Fruit fly (Drosophila melanogaster) whole organism, wandering third instar larva: Measurements from ENCODE around the gene AnxB9.
A peak's percentile ranks its signal among the peaks of the same experiment; 100 is the strongest.

Source experiments
- Abd-B ChIP-seq: fragments of >200 bp; optimal IDR thresholded peaks from 2 replicates; lab custom pipeline; 2017; ENCODE audit warnings: missing biosample characterization, missing genetic modification characterization
- CG32264 ChIP-seq: fragments of 200-800 bp; sonication (Bioruptor generic); optimal IDR thresholded peaks from 2 replicates; lab custom pipeline; 2016; ENCODE audit warnings: missing biosample characterization, missing genetic modification characterization
- CG9705 ChIP-seq: fragments of 200-800 bp; sonication (Bioruptor generic); optimal IDR thresholded peaks from 2 replicates; lab custom pipeline; 2018; ENCODE audit warnings: missing biosample characterization, mild to moderate bottlenecking, missing genetic modification characterization
- CrebA ChIP-seq: fragments of 200-800 bp; sonication (Bioruptor generic); optimal IDR thresholded peaks from 2 replicates; lab custom pipeline; 2016; ENCODE audit warnings: missing biosample characterization, mild to moderate bottlenecking, missing genetic modification characterization, borderline replicate concordance
- Dfd ChIP-seq: fragments of >200 bp; optimal IDR thresholded peaks from 2 replicates; lab custom pipeline; 2017; ENCODE audit warnings: missing biosample characterization, missing genetic modification characterization
- Dif ChIP-seq: fragments of 200-275, 200-300 bp; sonication (Bioruptor generic); optimal IDR thresholded peaks from 2 replicates; lab custom pipeline; 2018; ENCODE audit warnings: missing biosample characterization, missing genetic modification characterization; ENCODE audit not compliant: partially characterized antibody
- GATAd ChIP-seq: sonication (Bioruptor generic); optimal IDR thresholded peaks from 2 replicates; lab custom pipeline; 2016; ENCODE audit warnings: missing biosample characterization, missing genetic modification characterization
- HLH106 ChIP-seq: fragments of 200-800 bp; optimal IDR thresholded peaks from 3 replicates; lab custom pipeline; 2019; ENCODE audit warnings: missing biosample characterization, mild to moderate bottlenecking, missing genetic modification characterization, moderate library complexity
- Hnf4 ChIP-seq: fragments of 200-800 bp; sonication (Bioruptor generic); optimal IDR thresholded peaks from 2 replicates; lab custom pipeline; 2016; ENCODE audit warnings: missing biosample characterization, mild to moderate bottlenecking, missing genetic modification characterization
- Hr78 ChIP-seq: fragments of >200 bp; optimal IDR thresholded peaks from 2 replicates; lab custom pipeline; 2017; ENCODE audit warnings: missing biosample characterization, missing genetic modification characterization
- Hr83 ChIP-seq: fragments of 200-300 bp; sonication (Bioruptor generic); optimal IDR thresholded peaks from 2 replicates; lab custom pipeline; 2016; ENCODE audit warnings: missing biosample characterization, mild to moderate bottlenecking, missing genetic modification characterization, moderate library complexity; ENCODE audit not compliant: poor library complexity, severe bottlenecking
- Jra ChIP-seq: sonication (Bioruptor generic); optimal IDR thresholded peaks from 2 replicates; lab custom pipeline; 2016; ENCODE audit warnings: missing biosample characterization, missing genetic modification characterization
- Mio ChIP-seq: sonication (Bioruptor generic); optimal IDR thresholded peaks from 2 replicates; lab custom pipeline; 2016; ENCODE audit warnings: missing biosample characterization, missing genetic modification characterization
- Myc ChIP-seq: fragments of >200 bp; optimal IDR thresholded peaks from 2 replicates; lab custom pipeline; 2017
- N ChIP-seq: fragments of >200 bp; optimal IDR thresholded peaks from 2 replicates; lab custom pipeline; 2018; ENCODE audit warnings: missing biosample characterization, missing external identifiers, missing genetic modification characterization
- OdsH ChIP-seq: fragments of 200-800 bp; sonication (Bioruptor generic); optimal IDR thresholded peaks from 2 replicates; lab custom pipeline; 2016; ENCODE audit warnings: missing biosample characterization, mild to moderate bottlenecking, missing genetic modification characterization
- Rel ChIP-seq, 2 experiments: fragments of 200-800 bp; sonication (Bioruptor generic) in 1 of 2; optimal IDR thresholded peaks; 2 replicates in 1 of 2; 3 replicates in 1 of 2; lab custom pipeline; 2016 to 2019; ENCODE audit warnings: mild to moderate bottlenecking in 2 of 2, missing biosample characterization in 2 of 2, missing genetic modification characterization in 2 of 2, moderate library complexity in 1 of 2
- Sp1 ChIP-seq: fragments of 200-800 bp; sonication (Bioruptor generic); optimal IDR thresholded peaks from 3 replicates; lab custom pipeline; 2019; ENCODE audit warnings: missing biosample characterization, mild to moderate bottlenecking, missing genetic modification characterization, moderate library complexity
- Vsx2 ChIP-seq: fragments of 200-300, 225-300 bp; sonication (Bioruptor generic); optimal IDR thresholded peaks from 2 replicates; lab custom pipeline; 2018; ENCODE audit warnings: missing biosample characterization, missing genetic modification characterization; ENCODE audit not compliant: partially characterized antibody
- br ChIP-seq: fragments of 200-800 bp; sonication (Bioruptor generic); optimal IDR thresholded peaks from 2 replicates; lab custom pipeline; 2016; ENCODE audit warnings: missing biosample characterization, missing genetic modification characterization
- brk ChIP-seq: fragments of 200-800 bp; sonication (Bioruptor generic); optimal IDR thresholded peaks from 2 replicates; lab custom pipeline; 2016; ENCODE audit warnings: missing biosample characterization, mild to moderate bottlenecking, missing genetic modification characterization
- dl ChIP-seq, 2 experiments: fragments of 175-275, 200-275 bp in 1 of 2; fragments of 200-275 bp in 1 of 2; sonication (Bioruptor generic); optimal IDR thresholded peaks; lab custom pipeline; 2018; ENCODE audit warnings: mild to moderate bottlenecking in 2 of 2, missing biosample characterization in 2 of 2, missing genetic modification characterization in 2 of 2, moderate library complexity in 2 of 2; ENCODE audit not compliant: partially characterized antibody in 2 of 2, insufficient read depth in 1 of 2
- dmrt93B ChIP-seq: fragments of 200-800 bp; sonication (Bioruptor generic); optimal IDR thresholded peaks from 2 replicates; lab custom pipeline; 2018; ENCODE audit warnings: missing biosample characterization, mild to moderate bottlenecking, missing genetic modification characterization
- dsf ChIP-seq: sonication (Bioruptor generic); optimal IDR thresholded peaks from 2 replicates; lab custom pipeline; 2016; ENCODE audit warnings: missing biosample characterization, missing genetic modification characterization, borderline replicate concordance
- ey ChIP-seq: fragments of 200-800 bp; sonication (Bioruptor generic); optimal IDR thresholded peaks from 2 replicates; lab custom pipeline; 2016; ENCODE audit warnings: missing biosample characterization, missing genetic modification characterization
- foxo ChIP-seq, 2 experiments: fragments of 200-800 bp; sonication (Bioruptor generic); optimal IDR thresholded peaks; 2 replicates in 1 of 2; 3 replicates in 1 of 2; lab custom pipeline; 2016 to 2017; ENCODE audit warnings: missing biosample characterization in 2 of 2, missing genetic modification characterization in 2 of 2
- fru ChIP-seq: fragments of 200-800 bp; sonication (Bioruptor generic); optimal IDR thresholded peaks from 3 replicates; lab custom pipeline; 2016; ENCODE audit warnings: missing biosample characterization, mild to moderate bottlenecking, missing genetic modification characterization
- h ChIP-seq: fragments of 200-800 bp; sonication (Bioruptor generic); optimal IDR thresholded peaks from 3 replicates; lab custom pipeline; 2016; ENCODE audit warnings: missing biosample characterization, mild to moderate bottlenecking, missing genetic modification characterization
- jim ChIP-seq: fragments of 175-275, 200-325 bp; sonication (Bioruptor generic); optimal IDR thresholded peaks from 2 replicates; lab custom pipeline; 2016; ENCODE audit warnings: missing biosample characterization, mild to moderate bottlenecking, missing genetic modification characterization
- lola ChIP-seq: fragments of >200 bp; optimal IDR thresholded peaks from 2 replicates; lab custom pipeline; 2017; ENCODE audit warnings: missing biosample characterization, missing genetic modification characterization
- pan ChIP-seq: fragments of >200 bp; optimal IDR thresholded peaks from 2 replicates; lab custom pipeline; 2017
- psq ChIP-seq: fragments of 200-800 bp; sonication (Bioruptor generic); optimal IDR thresholded peaks from 3 replicates; lab custom pipeline; 2017; ENCODE audit warnings: missing biosample characterization, mild to moderate bottlenecking, missing genetic modification characterization, moderate library complexity
- rgr ChIP-seq: fragments of 200-800 bp; sonication (Bioruptor generic); optimal IDR thresholded peaks from 3 replicates; lab custom pipeline; 2016; ENCODE audit warnings: missing biosample characterization, mild to moderate bottlenecking, missing genetic modification characterization
- sage ChIP-seq: fragments of 200-800 bp; sonication (Bioruptor generic); optimal IDR thresholded peaks from 2 replicates; lab custom pipeline; 2016; ENCODE audit warnings: missing biosample characterization, mild to moderate bottlenecking, missing genetic modification characterization
- sv ChIP-seq: fragments of 200-800 bp; sonication (Bioruptor generic); optimal IDR thresholded peaks from 3 replicates; lab custom pipeline; 2016; ENCODE audit warnings: missing biosample characterization, missing genetic modification characterization
- tai ChIP-seq: sonication (Bioruptor generic); optimal IDR thresholded peaks from 2 replicates; lab custom pipeline; 2016; ENCODE audit warnings: missing biosample characterization, missing genetic modification characterization
- usp ChIP-seq: fragments of >200 bp; optimal IDR thresholded peaks from 2 replicates; lab custom pipeline; 2017; ENCODE audit warnings: missing biosample characterization, missing genetic modification characterization
- woc ChIP-seq: sonication (Bioruptor generic); optimal IDR thresholded peaks from 2 replicates; lab custom pipeline; 2016; ENCODE audit warnings: missing biosample characterization, mild to moderate bottlenecking, missing genetic modification characterization

Gene AnxB9

DNA sequence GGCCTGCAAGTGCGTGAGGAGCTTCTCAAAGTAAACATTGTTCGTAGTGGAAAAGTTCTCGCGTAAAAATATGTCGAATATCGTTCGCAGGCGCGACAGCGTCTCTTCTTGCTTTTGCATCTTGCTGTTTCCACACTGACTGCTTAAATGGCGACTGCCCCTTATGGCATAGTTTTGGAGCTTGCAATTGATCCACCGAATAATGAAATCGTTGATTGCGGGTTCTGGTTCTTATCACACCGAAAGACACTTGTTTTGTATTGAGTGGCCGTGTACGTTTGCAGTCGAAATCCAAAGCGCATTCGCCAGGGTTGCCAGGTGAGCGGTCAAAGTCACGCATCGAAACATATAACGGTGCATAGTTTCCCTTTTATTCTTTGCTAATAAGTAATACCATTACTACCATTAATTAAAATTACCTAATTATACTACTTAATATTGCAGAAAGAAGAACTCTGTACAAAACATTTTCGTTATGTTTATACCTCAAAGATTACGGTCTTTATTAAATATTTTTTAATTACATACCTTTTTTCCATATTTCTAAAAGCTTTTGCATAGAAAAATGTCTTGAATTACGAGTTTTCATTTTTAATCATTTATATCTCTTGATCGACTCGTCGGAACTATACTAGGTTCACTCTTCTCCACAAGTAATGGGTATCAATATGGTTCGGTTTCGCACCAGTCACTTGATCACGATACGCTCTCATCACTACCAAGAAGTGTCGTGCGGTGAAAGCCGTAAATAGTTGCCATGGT lies 36.6 kb downstream of the AnxB9 start, which contains the start of the genes CG7044 and Tbc1d22:
TSS of gene CG7044 (minus strand) at position 266 of the 762 bp plus-strand sequence.
TSS of gene Tbc1d22 (plus strand) at position 747 of the 762 bp plus-strand sequence.
- no peak for TF ChIP-seq brk (GFP tag; lab: Kevin White, UChicago)
- TF ChIP-seq Dfd (GFP tag; lab: Kevin White, UChicago), result no peak
- TF ChIP-seq fru, result no peak
- no peak for TF ChIP-seq Hr78
- TF ChIP-seq Jra, result no peak
- TF ChIP-seq HLH106 (tag; lab: Kevin White, UChicago), result peak; percentile 65
- TF ChIP-seq ey (GFP tag; lab: Kevin White, UChicago), result peak; percentile 52
- no peak for TF ChIP-seq tai
- TF ChIP-seq Abd-B (GFP tag; lab: Kevin White, UChicago), result no peak
- no peak for TF ChIP-seq h (GFP tag; lab: Kevin White, UChicago)
- TF ChIP-seq Vsx2, result no peak
- TF ChIP-seq usp (GFP tag; lab: Kevin White, UChicago), result no peak
- TF ChIP-seq rgr (GFP tag; lab: Kevin White, UChicago), result peak; percentile 54
- peak; percentile 47 for TF ChIP-seq OdsH (GFP tag; lab: Kevin White, UChicago)
- no peak for TF ChIP-seq jim (GFP tag; lab: Kevin White, UChicago)
- TF ChIP-seq sage, result no peak
- peak; percentile 54 for TF ChIP-seq Sp1 (GFP tag; lab: Kevin White, UChicago)
- no peak for TF ChIP-seq Mio (GFP tag; lab: Kevin White, UChicago)
- no peak for TF ChIP-seq Hnf4 (GFP tag; lab: Kevin White, UChicago)
- TF ChIP-seq CG9705, result peak; percentile 33
- TF ChIP-seq foxo (GFP tag; optimal IDR thresholded peaks at IDR 0.05; lab: Kevin White, UChicago), result peak in 1 of 2 experiments; percentile 62
- TF ChIP-seq N (GFP tag; lab: Kevin White, UChicago), result no peak
- TF ChIP-seq Hr83 (GFP tag; lab: Kevin White, UChicago), result no peak
- TF ChIP-seq CrebA, result no peak
- no peak for TF ChIP-seq CG32264
- no peak for TF ChIP-seq lola (GFP tag; lab: Kevin White, UChicago)
- TF ChIP-seq dmrt93B (GFP tag; lab: Kevin White, UChicago), result no peak
- TF ChIP-seq dl (GFP tag; optimal IDR thresholded peaks at IDR 0.05; lab: Kevin White, UChicago; ENCODE audit: insufficient read depth in 1 of 2, partially characterized antibody in 2 of 2), result no peak
- TF ChIP-seq dsf (GFP tag; lab: Kevin White, UChicago), result peak; percentile 11
- no peak for TF ChIP-seq Myc
- TF ChIP-seq sv (GFP tag; lab: Kevin White, UChicago), result peak; percentile 21
- TF ChIP-seq GATAd (GFP tag; lab: Kevin White, UChicago), result no peak
- no peak for TF ChIP-seq Dif
- TF ChIP-seq br (GFP tag; lab: Kevin White, UChicago), result no peak
- TF ChIP-seq Rel (GFP tag; optimal IDR thresholded peaks at IDR 0.05; lab: Kevin White, UChicago), result no peak
- no peak for TF ChIP-seq Rel (tag; optimal IDR thresholded peaks at IDR 0.05; lab: Kevin White, UChicago)
- no peak for TF ChIP-seq pan (lab: Kevin White, UChicago)
- peak; percentile 46 for TF ChIP-seq psq (GFP tag; lab: Kevin White, UChicago)
- TF ChIP-seq woc, result peak; percentile 82

- TF ChIP-seq tai (no peak), Dfd (GFP tag; lab: Kevin White, UChicago) (no peak), Hr83 (GFP tag; lab: Kevin White, UChicago) (no peak), CG9705 (no peak), CG32264 (no peak), Dif (no peak)
Measured at dm6 chr3R:21102477-21102876, 37.4 kb downstream of the AnxB9 start.
